Worm (Caenorhabditis elegans) whole organism, mixed stage, embryonic: ENCODE measurements around the gene msp-10.

Experiments
- ceh-39 ChIP-seq: fragments of 150-350 bp; optimal IDR thresholded peaks from 2 replicates; lab custom pipeline; 2014; ENCODE audit warnings: missing biosample characterization, missing genetic modification characterization
- mep-1 ChIP-seq: fragments of 150-350 bp; optimal IDR thresholded peaks from 2 replicates; lab custom pipeline; 2017; ENCODE audit warnings: missing biosample characterization, missing genetic modification reagents, missing genetic modification characterization, inconsistent platforms
- nhr-12 ChIP-seq: fragments of 150-350 bp; optimal IDR thresholded peaks from 2 replicates; lab custom pipeline; 2014; ENCODE audit warnings: missing biosample characterization, missing genetic modification characterization
- nhr-237 ChIP-seq: fragments of 150-350 bp; optimal IDR thresholded peaks from 2 replicates; lab custom pipeline; 2014; ENCODE audit warnings: missing biosample characterization, missing genetic modification characterization
- nhr-28 ChIP-seq: fragments of 150-350 bp; optimal IDR thresholded peaks from 2 replicates; lab custom pipeline; 2014; ENCODE audit warnings: missing biosample characterization, missing genetic modification characterization
- pha-4 ChIP-seq: fragments of 150-350 bp; optimal IDR thresholded peaks from 2 replicates; lab custom pipeline; 2018; ENCODE audit warnings: missing biosample characterization, missing genetic modification reagents, missing genetic modification characterization
- unc-120 ChIP-seq: sonication (generic microtip); optimal IDR thresholded peaks from 2 replicates; lab custom pipeline; 2017; ENCODE audit warnings: missing genetic modification characterization, missing compliant biosample characterization; ENCODE audit not compliant: poor library complexity, severe bottlenecking
- unc-39 ChIP-seq: fragments of 150-350 bp; optimal IDR thresholded peaks from 2 replicates; lab custom pipeline; 2014; ENCODE audit warnings: missing biosample characterization, missing genetic modification characterization
- unc-62 ChIP-seq: fragments of 150-350 bp; optimal IDR thresholded peaks from 2 replicates; lab custom pipeline; 2014; ENCODE audit warnings: missing biosample characterization, missing genetic modification reagents, missing genetic modification characterization
- ztf-11 ChIP-seq: fragments of 150-350 bp; optimal IDR thresholded peaks from 2 replicates; lab custom pipeline; 2014; ENCODE audit warnings: missing biosample characterization, missing genetic modification characterization

DNA sequence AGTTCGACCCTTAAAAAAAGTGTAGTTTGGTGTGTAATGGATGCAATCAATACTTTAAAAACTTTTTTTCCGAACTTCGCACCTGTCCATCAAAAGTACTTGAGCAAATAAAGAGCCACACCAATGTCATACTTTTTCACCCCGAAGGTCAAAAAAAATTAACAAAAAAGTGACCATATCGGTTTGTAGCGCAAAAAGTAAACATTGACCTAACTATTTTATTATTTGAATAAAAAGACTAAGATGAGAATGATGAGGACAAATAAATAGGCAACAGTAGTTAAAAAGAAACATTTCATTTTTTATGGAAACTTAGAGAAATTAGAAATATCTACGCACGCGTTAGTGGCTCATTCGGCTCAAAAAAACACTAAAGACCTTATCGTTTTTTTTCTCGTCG lies 31.9 kb downstream of the msp-10 start:
- no peak for TF ChIP-seq nhr-12 (tag; lab: Kevin White, UChicago)
- no peak for TF ChIP-seq unc-39
- no peak for TF ChIP-seq ztf-11 (tag; lab: Kevin White, UChicago)
- TF ChIP-seq mep-1 (tag; lab: Kevin White, UChicago) = no peak
- no peak for TF ChIP-seq unc-62 (GFP tag; lab: Kevin White, UChicago)
- no peak for TF ChIP-seq nhr-28 (tag; lab: Kevin White, UChicago)
- no peak for TF ChIP-seq unc-120 (tag; lab: Kevin White, UChicago)
- no peak for TF ChIP-seq pha-4 (tag; lab: Kevin White, UChicago)
- no peak for TF ChIP-seq ceh-39 (tag; lab: Kevin White, UChicago)
- TF ChIP-seq nhr-237 (tag; lab: Kevin White, UChicago) = no peak
